Worm (Caenorhabditis elegans) whole organism, L3 larva: ENCODE results near the gene jmjd-3.2.

ENCODE experiments used
- R02D3.7 ChIP-seq: fragments of 150-350 bp; optimal IDR thresholded peaks from 2 replicates; lab custom pipeline; 2014; ENCODE audit warnings: missing biosample characterization, missing genetic modification characterization
- ZK546.5 ChIP-seq: sonication (generic microtip); optimal IDR thresholded peaks from 2 replicates; lab custom pipeline; 2017; ENCODE audit warnings: missing biosample characterization, missing genetic modification characterization
- aly-2 ChIP-seq: fragments of 150-350 bp; optimal IDR thresholded peaks from 2 replicates; lab custom pipeline; 2014; ENCODE audit warnings: missing biosample characterization, missing genetic modification characterization
- ama-1 ChIP-seq: fragments of 150-350 bp; optimal IDR thresholded peaks from 2 replicates; lab custom pipeline; 2018
- ceh-28 ChIP-seq: fragments of 150-350 bp; optimal IDR thresholded peaks from 2 replicates; lab custom pipeline; 2014; ENCODE audit warnings: missing biosample characterization, missing genetic modification reagents, missing genetic modification characterization
- ceh-82 ChIP-seq: fragments of 150-350 bp; optimal IDR thresholded peaks from 2 replicates; lab custom pipeline; 2014; ENCODE audit warnings: missing biosample characterization, missing genetic modification characterization
- ceh-9 ChIP-seq: sonication (generic microtip); optimal IDR thresholded peaks from 2 replicates; lab custom pipeline; 2018; ENCODE audit warnings: missing biosample characterization, missing genetic modification characterization
- daf-12 ChIP-seq: fragments of 150-350 bp; optimal IDR thresholded peaks from 2 replicates; lab custom pipeline; 2014; ENCODE audit warnings: missing biosample characterization, missing genetic modification reagents, missing genetic modification characterization
- egl-27 ChIP-seq: sonication (generic microtip); optimal IDR thresholded peaks from 4 replicates; lab custom pipeline; 2017; ENCODE audit warnings: missing biosample characterization, missing genetic modification reagents, missing genetic modification characterization
- egl-5 ChIP-seq: fragments of 150-350 bp; optimal IDR thresholded peaks from 2 replicates; lab custom pipeline; 2017; ENCODE audit warnings: missing biosample characterization, missing genetic modification reagents, missing genetic modification characterization, inconsistent platforms
- elt-1 ChIP-seq: fragments of 150-350 bp; optimal IDR thresholded peaks from 2 replicates; lab custom pipeline; 2014; ENCODE audit warnings: missing biosample characterization, missing genetic modification characterization
- elt-2 ChIP-seq: sonication (generic microtip); optimal IDR thresholded peaks from 2 replicates; lab custom pipeline; 2016; ENCODE audit warnings: missing genetic modification reagents, mild to moderate bottlenecking, missing genetic modification characterization, missing compliant biosample characterization
- elt-3 ChIP-seq, 3 experiments: fragments of 150-350 bp in 1 of 3; sonication (generic microtip) in 2 of 3; optimal IDR thresholded peaks; 2 replicates in 2 of 3; 4 replicates in 1 of 3; lab custom pipeline; 2014 to 2017; ENCODE audit warnings: missing biosample characterization in 3 of 3, missing genetic modification characterization in 3 of 3
- fkh-10 ChIP-seq: sonication (generic microtip); optimal IDR thresholded peaks from 2 replicates; lab custom pipeline; 2017; ENCODE audit warnings: missing biosample characterization, missing genetic modification reagents, missing genetic modification characterization
- fkh-2 ChIP-seq: fragments of 150-350 bp; optimal IDR thresholded peaks from 2 replicates; lab custom pipeline; 2014; ENCODE audit warnings: missing biosample characterization, missing genetic modification reagents, missing genetic modification characterization
- fos-1 ChIP-seq: fragments of 150-350 bp; optimal IDR thresholded peaks from 2 replicates; lab custom pipeline; 2014; ENCODE audit warnings: missing biosample characterization, missing genetic modification characterization
- hmg-11 ChIP-seq: sonication (generic microtip); optimal IDR thresholded peaks from 2 replicates; lab custom pipeline; 2016; ENCODE audit warnings: missing genetic modification characterization, missing compliant biosample characterization
- lin-15B ChIP-seq: fragments of 150-350 bp; optimal IDR thresholded peaks from 2 replicates; lab custom pipeline; 2014; ENCODE audit warnings: missing biosample characterization, missing genetic modification characterization
- lin-39 ChIP-seq: fragments of 150-350 bp; optimal IDR thresholded peaks from 2 replicates; lab custom pipeline; 2018; ENCODE audit warnings: missing biosample characterization, missing genetic modification reagents, missing genetic modification characterization
- lsy-12 ChIP-seq: sonication (generic microtip); optimal IDR thresholded peaks from 2 replicates; lab custom pipeline; 2016; ENCODE audit warnings: mild to moderate bottlenecking, missing genetic modification characterization, missing compliant biosample characterization
- mdl-1 ChIP-seq: fragments of 150-350 bp; optimal IDR thresholded peaks from 2 replicates; lab custom pipeline; 2014; ENCODE audit warnings: missing biosample characterization, missing genetic modification characterization
- nfya-1 ChIP-seq: sonication (generic microtip); optimal IDR thresholded peaks from 2 replicates; lab custom pipeline; 2017; ENCODE audit warnings: missing genetic modification characterization, mild to moderate bottlenecking, missing compliant biosample characterization, antibody characterized with exemption, moderate library complexity; ENCODE audit not compliant: insufficient read depth
- nhr-11 ChIP-seq: fragments of 150-350 bp; optimal IDR thresholded peaks from 2 replicates; lab custom pipeline; 2014; ENCODE audit warnings: missing biosample characterization, missing genetic modification characterization
- nhr-25 ChIP-seq: sonication (generic microtip); optimal IDR thresholded peaks from 2 replicates; lab custom pipeline; 2017; ENCODE audit warnings: missing biosample characterization, missing genetic modification characterization
- nhr-28 ChIP-seq: fragments of 150-350 bp; optimal IDR thresholded peaks from 2 replicates; lab custom pipeline; 2014; ENCODE audit warnings: missing biosample characterization, missing genetic modification characterization
- nhr-43 ChIP-seq: sonication (generic microtip); optimal IDR thresholded peaks from 2 replicates; lab custom pipeline; 2016; ENCODE audit warnings: mild to moderate bottlenecking, missing genetic modification characterization, missing compliant biosample characterization; ENCODE audit not compliant: poor library complexity, severe bottlenecking
- nhr-76 ChIP-seq: fragments of 150-350 bp; sonication (generic microtip); optimal IDR thresholded peaks from 5 replicates; lab custom pipeline; 2014; ENCODE audit warnings: missing biosample characterization, missing genetic modification characterization
- pha-4 ChIP-seq: fragments of 150-350 bp; optimal IDR thresholded peaks from 2 replicates; lab custom pipeline; 2014; ENCODE audit warnings: missing biosample characterization, missing genetic modification reagents, missing genetic modification characterization
- pqm-1 ChIP-seq: fragments of 150-350 bp; optimal IDR thresholded peaks from 2 replicates; lab custom pipeline; 2017; ENCODE audit warnings: missing biosample characterization, missing genetic modification characterization, inconsistent platforms
- sea-2 ChIP-seq: fragments of 150-350 bp; sonication (generic microtip); optimal IDR thresholded peaks from 4 replicates; lab custom pipeline; 2014; ENCODE audit warnings: missing biosample characterization, missing genetic modification reagents, missing genetic modification characterization
- skn-1 ChIP-seq: fragments of 150-350 bp; optimal IDR thresholded peaks from 2 replicates; lab custom pipeline; 2014; ENCODE audit warnings: missing biosample characterization, missing genetic modification characterization
- snpc-4 ChIP-seq: fragments of 150-350 bp; optimal IDR thresholded peaks from 2 replicates; lab custom pipeline; 2014; ENCODE audit warnings: missing biosample characterization, missing genetic modification characterization
- tbx-2 ChIP-seq: sonication (generic microtip); optimal IDR thresholded peaks from 2 replicates; lab custom pipeline; 2016; ENCODE audit warnings: mild to moderate bottlenecking, missing genetic modification characterization, missing compliant biosample characterization
- unc-39 ChIP-seq: sonication (generic microtip); optimal IDR thresholded peaks from 4 replicates; lab custom pipeline; 2017; ENCODE audit warnings: missing biosample characterization, missing genetic modification characterization
- zag-1 ChIP-seq: fragments of 150-350 bp; optimal IDR thresholded peaks from 2 replicates; lab custom pipeline; 2014; ENCODE audit warnings: missing biosample characterization, missing genetic modification characterization
- ztf-11 ChIP-seq: fragments of 150-350 bp; optimal IDR thresholded peaks from 2 replicates; lab custom pipeline; 2014; ENCODE audit warnings: missing biosample characterization, missing genetic modification characterization
- ztf-4 ChIP-seq: fragments of 150-350 bp; optimal IDR thresholded peaks from 2 replicates; lab custom pipeline; 2014; ENCODE audit warnings: missing biosample characterization, missing genetic modification characterization

Gene jmjd-3.2

ce11 chrX:14481637-14482036 lies 33.6 kb downstream of the jmjd-3.2 start:
- TF ChIP-seq snpc-4: peak; percentile 11
- TF ChIP-seq lsy-12 (tag; lab: Kevin White, UChicago): no peak
- no peak for TF ChIP-seq aly-2 (tag; lab: Kevin White, UChicago)
- TF ChIP-seq, all 47 proteins: peak for 1

- no peak for TF ChIP-seq nhr-11 (tag; lab: Kevin White, UChicago)
- TF ChIP-seq fkh-10: no peak
- no peak for TF ChIP-seq ceh-9 (tag; lab: Kevin White, UChicago)
- TF ChIP-seq nhr-28 (tag; lab: Kevin White, UChicago): no peak
- TF ChIP-seq ztf-11 (tag; lab: Kevin White, UChicago): no peak
- TF ChIP-seq tbx-2 (tag; lab: Kevin White, UChicago): no peak
- no peak for TF ChIP-seq ceh-28 (tag; lab: Kevin White, UChicago)
- no peak for TF ChIP-seq ama-1 (lab: Kevin White, UChicago)
- TF ChIP-seq nhr-76 (tag; lab: Kevin White, UChicago): no peak
- no peak for TF ChIP-seq unc-39 (tag; lab: Kevin White, UChicago)
- no peak for TF ChIP-seq zag-1 (tag; lab: Kevin White, UChicago)
- TF ChIP-seq ztf-4: no peak
- TF ChIP-seq skn-1: no peak
- no peak for TF ChIP-seq nhr-43 (tag; lab: Kevin White, UChicago)
- no peak for TF ChIP-seq sea-2 (GFP tag; lab: Kevin White, UChicago)
- no peak for TF ChIP-seq daf-12 (tag; lab: Kevin White, UChicago)
- TF ChIP-seq egl-27 (tag; lab: Kevin White, UChicago): no peak
- no peak for TF ChIP-seq egl-5 (tag; lab: Kevin White, UChicago)
- no peak for TF ChIP-seq nhr-25 (tag; lab: Kevin White, UChicago)
- TF ChIP-seq, all 47 proteins: peak for 0
Measured at ce11 chrX:14484827-14485226, 36.8 kb downstream of the jmjd-3.2 start, which contains the start of gene M163.8. TSS of gene M163.8 (plus strand) at chrX:14485127.

ce11 chrX:14486503-14486902 lies 38.5 kb downstream of the jmjd-3.2 start:
- TF ChIP-seq unc-39 (tag; lab: Kevin White, UChicago) (no peak), zag-1 (tag; lab: Kevin White, UChicago) (no peak), fkh-2 (tag; lab: Kevin White, UChicago) (no peak), nfya-1 (tag; lab: Kevin White, UChicago) (no peak), daf-12 (tag; lab: Kevin White, UChicago) (no peak), lin-15B (tag; lab: Kevin White, UChicago) (no peak), hmg-11 (tag; lab: Kevin White, UChicago) (no peak)

DNA sequence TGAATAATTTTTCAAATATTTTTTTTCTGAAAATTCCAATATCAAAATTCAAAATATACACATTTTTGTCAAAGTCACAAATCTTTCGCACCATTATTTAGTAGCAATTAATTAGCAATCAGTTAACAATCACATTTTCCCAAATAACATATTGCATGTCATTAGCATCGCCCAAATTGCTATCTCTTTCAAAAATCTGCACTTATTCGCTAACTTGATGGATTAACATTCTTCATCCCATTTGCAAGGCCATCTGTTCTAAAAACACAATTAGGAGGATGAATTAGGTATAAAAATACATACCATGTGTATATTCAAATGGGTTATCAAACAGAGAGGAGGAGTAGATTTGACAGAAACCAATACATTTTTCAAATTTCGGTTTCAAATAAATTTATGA lies 39.3 kb downstream of the jmjd-3.2 start:
- peak; percentile 29 for TF ChIP-seq elt-1 (tag; lab: Kevin White, UChicago)
- no peak for TF ChIP-seq zag-1 (tag; lab: Kevin White, UChicago)
- peak; percentile 68 for TF ChIP-seq nhr-25 (tag; lab: Kevin White, UChicago)

- peak; percentile 25 for TF ChIP-seq lin-39
- no peak for TF ChIP-seq pqm-1 (tag; lab: Kevin White, UChicago)
- TF ChIP-seq skn-1: no peak
- TF ChIP-seq elt-1 (tag; lab: Kevin White, UChicago): peak; percentile 66
- no peak for TF ChIP-seq nhr-11 (tag; lab: Kevin White, UChicago)
- no peak for TF ChIP-seq elt-3 (tag; optimal IDR thresholded peaks at IDR 0.05; lab: Kevin White, UChicago)
- TF ChIP-seq nhr-28 (tag; lab: Kevin White, UChicago): no peak
- no peak for TF ChIP-seq ZK546.5 (tag; lab: Kevin White, UChicago)
- TF ChIP-seq aly-2 (tag; lab: Kevin White, UChicago): no peak
- no peak for TF ChIP-seq fos-1
- no peak for TF ChIP-seq pha-4 (tag; lab: Kevin White, UChicago)
- TF ChIP-seq nhr-25 (tag; lab: Kevin White, UChicago): no peak
- no peak for TF ChIP-seq R02D3.7 (tag; lab: Kevin White, UChicago)
- TF ChIP-seq mdl-1 (tag; lab: Kevin White, UChicago): no peak
- TF ChIP-seq ceh-82: no peak
- no peak for TF ChIP-seq elt-2
- no peak for TF ChIP-seq ama-1 (lab: Kevin White, UChicago)
- TF ChIP-seq, all 47 proteins: peak for 2
Measured at ce11 chrX:14487832-14488231, 39.8 kb downstream of the jmjd-3.2 start.
